Worm (Caenorhabditis elegans): ENCODE data around the gene tgn-38.

tgn-38 gene

ce11 chrIV:12044844-12045738 lies 16.1 kb upstream of the tgn-38 start:
- TF ChIP-seq Y5F2A.4 (GFP tag; optimal IDR thresholded peaks at IDR 0.05) (no peak), zag-1 (tag; optimal IDR thresholded peaks at IDR 0.05) (no peak), aly-2 (tag; optimal IDR thresholded peaks at IDR 0.05) (no peak), jun-1 (tag; optimal IDR thresholded peaks at IDR 0.05) (no peak), egl-27 (tag; optimal IDR thresholded peaks at IDR 0.05) (no peak), mxl-2 (GFP tag; conservative IDR thresholded peaks at IDR 0.05) (no peak), nhr-25 (tag; optimal IDR thresholded peaks at IDR 0.05; ENCODE audit: borderline replicate concordance, insufficient read depth) (no peak), R02D3.7 (tag; optimal IDR thresholded peaks at IDR 0.05) (no peak), ces-1 (GFP tag; optimal IDR thresholded peaks at IDR 0.05) (no peak), pqm-1 (tag; optimal IDR thresholded peaks at IDR 0.05) (peak; percentile 48), pha-4 (GFP tag; IDR thresholded peaks at IDR 0.05) (no peak), pha-4 (tag; optimal IDR thresholded peaks at IDR 0.05) (no peak), daf-8 (GFP tag; IDR thresholded peaks at IDR 0.05) (no peak), dpl-1 (GFP tag; optimal IDR thresholded peaks at IDR 0.05) (peak; percentile 3), D1046.2 (GFP tag; IDR thresholded peaks at IDR 0.05) (no peak), ZK337.2 (GFP tag; IDR thresholded peaks at IDR 0.05) (no peak), madf-9 (GFP tag; conservative IDR thresholded peaks at IDR 0.05) (no peak), nhr-28 (tag; optimal IDR thresholded peaks at IDR 0.05) (peak; percentile 69), spr-1 (tag; optimal IDR thresholded peaks at IDR 0.05) (no peak), ceh-20 (GFP tag; IDR thresholded peaks at IDR 0.05) (no peak), fos-1 (tag; optimal IDR thresholded peaks at IDR 0.05) (no peak), nhr-102 (tag; optimal IDR thresholded peaks at IDR 0.05) (no peak), ZK546.5 (tag; optimal IDR thresholded peaks at IDR 0.05) (no peak), hlh-11 (tag; optimal IDR thresholded peaks at IDR 0.05) (peak; percentile 25), dmd-8 (GFP tag; IDR thresholded peaks at IDR 0.05) (no peak), dve-1 (tag; optimal IDR thresholded peaks at IDR 0.05; ENCODE audit: insufficient read depth) (peak; percentile 6), F37D6.2 (tag; optimal IDR thresholded peaks at IDR 0.05) (no peak), lsy-2 (tag; optimal IDR thresholded peaks at IDR 0.05) (peak in 1 of 2 experiments; percentile 6), mes-2 (tag; optimal IDR thresholded peaks at IDR 0.05; ENCODE audit: poor library complexity, severe bottlenecking) (no peak), nhr-41 (GFP tag; IDR thresholded peaks at IDR 0.05) (no peak), ceh-82 (tag; optimal IDR thresholded peaks at IDR 0.05) (no peak), zfp-2 (tag; optimal IDR thresholded peaks at IDR 0.05) (no peak), mdt-29 (GFP tag; IDR thresholded peaks at IDR 0.05) (no peak), mxl-3 (GFP tag; optimal IDR thresholded peaks at IDR 0.05) (no peak), nhr-10 (tag; optimal IDR thresholded peaks at IDR 0.05) (no peak), zfp-3 (GFP tag; conservative IDR thresholded peaks at IDR 0.05) (no peak), aha-1 (tag) (no peak), nhr-48 (tag; optimal IDR thresholded peaks at IDR 0.05) (no peak), ceh-28 (tag; optimal IDR thresholded peaks at IDR 0.05) (no peak), nhr-42 (GFP tag; IDR thresholded peaks at IDR 0.05) (no peak)

- TF ChIP-seq hlh-30 (tag; optimal IDR thresholded peaks at IDR 0.05; ENCODE audit: insufficient read depth) (peak; percentile 11), lin-39 (tag; optimal IDR thresholded peaks at IDR 0.05) (no peak), hlh-11 (tag; optimal IDR thresholded peaks at IDR 0.05) (peak; percentile 43), ceh-44 (GFP tag; IDR thresholded peaks at IDR 0.05) (no peak), nhr-77 (tag; optimal IDR thresholded peaks at IDR 0.05) (peak; percentile 60), snpc-4 (tag; optimal IDR thresholded peaks at IDR 0.05) (no peak), dve-1 (tag; optimal IDR thresholded peaks at IDR 0.05; ENCODE audit: insufficient read depth) (peak; percentile 30), nhr-28 (tag; optimal IDR thresholded peaks at IDR 0.05) (peak; percentile 90), dmd-6 (GFP tag; IDR thresholded peaks at IDR 0.05) (peak; percentile 41; the same call in 1 of the 2 replicates), daf-16 (GFP tag; optimal IDR thresholded peaks at IDR 0.05) (no peak), daf-16 (tag; optimal IDR thresholded peaks at IDR 0.05) (peak; percentile 52), pqm-1 (tag; optimal IDR thresholded peaks at IDR 0.05) (peak; percentile 13), skn-1 (tag; optimal IDR thresholded peaks at IDR 0.05) (no peak)
Observed at ce11 chrIV:12043054-12043453, 14.1 kb upstream of the tgn-38 start.
